Fruit fly (Drosophila melanogaster) Kc167 (cell line): ENCODE measurements around the gene ImpE3.

Source experiments
- Myc ChIP-seq: fragments of >200 bp; optimal IDR thresholded peaks from 2 replicates; lab custom pipeline; 2017; ENCODE audit warnings: missing external identifiers
- Sin3A ChIP-seq: fragments of >200 bp; optimal IDR thresholded peaks from 2 replicates; lab custom pipeline; 2018; ENCODE audit warnings: missing external identifiers
- h ChIP-seq: fragments of >200 bp; optimal IDR thresholded peaks from 3 replicates; lab custom pipeline; 2018; ENCODE audit warnings: missing external identifiers
- insv ChIP-seq: fragments of >200 bp; optimal IDR thresholded peaks from 3 replicates; lab custom pipeline; 2018; ENCODE audit warnings: missing external identifiers
- psq ChIP-seq: fragments of >200 bp; optimal IDR thresholded peaks from 2 replicates; lab custom pipeline; 2017; ENCODE audit warnings: missing external identifiers
- ttk ChIP-seq: sonication (Bioruptor generic); optimal IDR thresholded peaks from 2 replicates; lab custom pipeline; 2017; ENCODE audit warnings: missing external identifiers

DNA sequence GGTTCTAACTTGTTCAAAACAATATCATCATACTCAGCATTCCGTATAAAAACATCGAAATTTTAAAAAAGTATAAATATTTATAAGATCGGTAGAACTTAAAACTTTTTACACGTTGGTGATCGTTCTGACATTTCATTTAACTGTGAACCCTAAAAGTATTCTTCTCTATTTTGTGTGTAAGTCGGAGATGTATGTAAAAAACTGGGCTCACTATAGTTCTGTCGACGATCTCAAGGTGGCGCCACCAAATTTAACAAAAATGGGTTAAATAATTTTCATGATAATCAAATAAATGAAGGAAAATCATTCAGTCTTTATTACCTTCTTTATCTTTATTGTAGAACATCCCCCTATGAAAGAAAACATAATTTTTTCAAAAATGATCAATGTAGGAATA, 48.0 kb downstream of the ImpE3 start:
- TF ChIP-seq Sin3A = no peak
- TF ChIP-seq Myc (lab: Kevin White, UChicago) = no peak
- TF ChIP-seq h = no peak
- no peak for TF ChIP-seq ttk (lab: Kevin White, UChicago)
- no peak for TF ChIP-seq psq
- no peak for TF ChIP-seq insv (lab: Kevin White, UChicago)
